Worm (Caenorhabditis elegans) whole organism, L2 larva: Measurements from ENCODE around the gene W06G6.17.

Experiments
- F13H6.1 ChIP-seq: sonication (generic microtip); optimal IDR thresholded peaks from 2 replicates; lab custom pipeline; 2016; ENCODE audit warnings: missing genetic modification characterization, missing compliant biosample characterization
- ama-1 ChIP-seq: fragments of 150-350 bp; optimal IDR thresholded peaks from 2 replicates; lab custom pipeline; 2018; ENCODE audit warnings: inconsistent platforms
- dmd-4 ChIP-seq: sonication (generic microtip); optimal IDR thresholded peaks from 2 replicates; lab custom pipeline; 2017; ENCODE audit warnings: missing biosample characterization, missing genetic modification characterization
- elt-3 ChIP-seq: sonication (generic microtip); optimal IDR thresholded peaks from 2 replicates; lab custom pipeline; 2017; ENCODE audit warnings: missing biosample characterization, missing genetic modification characterization
- lin-11 ChIP-seq: fragments of 150-350 bp; sonication (generic microtip); optimal IDR thresholded peaks from 2 replicates; lab custom pipeline; 2014; ENCODE audit warnings: missing biosample characterization, missing genetic modification characterization, inconsistent platforms, mixed read lengths
- mbf-1 ChIP-seq: sonication (generic microtip); optimal IDR thresholded peaks from 2 replicates; lab custom pipeline; 2017; ENCODE audit warnings: missing biosample characterization, missing genetic modification characterization
- mdl-1 ChIP-seq, 2 experiments: fragments of 150-350 bp in 1 of 2; sonication (generic microtip) in 1 of 2; optimal IDR thresholded peaks; 2 replicates each; lab custom pipeline; 2017; ENCODE audit warnings: missing biosample characterization in 2 of 2, missing genetic modification characterization in 2 of 2
- nhr-237 ChIP-seq: fragments of 150-350 bp; optimal IDR thresholded peaks from 2 replicates; lab custom pipeline; 2014; ENCODE audit warnings: missing biosample characterization, missing genetic modification characterization
- nhr-77 ChIP-seq: fragments of 150-350 bp; optimal IDR thresholded peaks from 2 replicates; lab custom pipeline; 2014; ENCODE audit warnings: missing biosample characterization, missing genetic modification characterization
- snpc-4 ChIP-seq: fragments of 150-350 bp; optimal IDR thresholded peaks from 2 replicates; lab custom pipeline; 2014; ENCODE audit warnings: missing biosample characterization, missing genetic modification characterization
- ztf-11 ChIP-seq: sonication (generic microtip); optimal IDR thresholded peaks from 2 replicates; lab custom pipeline; 2017; ENCODE audit warnings: missing biosample characterization, missing genetic modification characterization

ce11 chrV:16647093-16647492, 2.0 kb upstream of the W06G6.17 start, which contains the start of gene W06G6.10:
- no peak for TF ChIP-seq nhr-237
- TF ChIP-seq lin-11 (tag; lab: Kevin White, UChicago): no peak
- TF ChIP-seq ama-1 (lab: Kevin White, UChicago): no peak
- no peak for TF ChIP-seq snpc-4
- no peak for TF ChIP-seq elt-3 (tag; lab: Kevin White, UChicago)
- TF ChIP-seq mbf-1 (tag; lab: Kevin White, UChicago): no peak
- no peak for TF ChIP-seq mdl-1 (tag; optimal IDR thresholded peaks at IDR 0.05; lab: Kevin White, UChicago)
- TF ChIP-seq dmd-4: no peak
- TF ChIP-seq F13H6.1 (tag; lab: Kevin White, UChicago): no peak
- TF ChIP-seq ztf-11: no peak
- no peak for TF ChIP-seq nhr-77
